Fruit fly (Drosophila melanogaster) whole organism, embryonic: Measurements from ENCODE around the gene CG4278.

ENCODE experiments used
- Ada2b ChIP-seq: fragments of 200-800 bp; sonication (Bioruptor generic); IDR thresholded peaks from 2 replicates; pipeline ENCODE4 v1.3.6; 2022; ENCODE audit warnings: missing biosample characterization, missing genetic modification characterization
- CG10209 ChIP-seq: fragments of 200-800 bp; sonication (Bioruptor generic); optimal IDR thresholded peaks from 3 replicates; lab custom pipeline; 2017; ENCODE audit warnings: missing biosample characterization, mild to moderate bottlenecking, missing genetic modification characterization, missing genetic modification reagents
- CG10959 ChIP-seq: fragments of 200-800 bp; sonication (Bioruptor generic); IDR thresholded peaks from 2 replicates; pipeline ENCODE4 v1.3.6; 2022; ENCODE audit warnings: missing biosample characterization, missing genetic modification characterization
- CG11723 ChIP-seq: fragments of 200-800 bp; sonication (Bioruptor generic); optimal IDR thresholded peaks from 2 replicates; lab custom pipeline; 2017; ENCODE audit warnings: missing biosample characterization, mild to moderate bottlenecking, missing genetic modification characterization
- CG12769 ChIP-seq: fragments of 200-800 bp; sonication (Bioruptor generic); optimal IDR thresholded peaks from 2 replicates; lab custom pipeline; 2019; ENCODE audit warnings: missing biosample characterization, mild to moderate bottlenecking, missing genetic modification characterization, moderate library complexity
- CG1529 ChIP-seq: fragments of 200-800 bp; sonication (Bioruptor generic); optimal IDR thresholded peaks from 3 replicates; lab custom pipeline; 2018; ENCODE audit warnings: missing biosample characterization, missing genetic modification characterization
- CG1602 ChIP-seq: fragments of 200-800 bp; sonication (Bioruptor generic); optimal IDR thresholded peaks from 3 replicates; lab custom pipeline; 2016; ENCODE audit warnings: missing biosample characterization, missing genetic modification characterization
- CG16779 ChIP-seq: fragments of 200-800 bp; sonication (Bioruptor generic); IDR thresholded peaks from 2 replicates; pipeline ENCODE4 v1.3.6; 2022; ENCODE audit warnings: missing biosample characterization, missing genetic modification characterization
- CG16813 ChIP-seq: fragments of 200-800 bp; sonication (Bioruptor generic); IDR thresholded peaks from 3 replicates; pipeline ENCODE4 v1.3.6; 2022; ENCODE audit warnings: missing biosample characterization, missing genetic modification characterization; ENCODE audit not compliant: partially characterized antibody
- CG17186 ChIP-seq: fragments of 200-800 bp; sonication (Bioruptor generic); optimal IDR thresholded peaks from 3 replicates; lab custom pipeline; 2017; ENCODE audit warnings: missing biosample characterization, missing genetic modification reagents, missing genetic modification characterization
- CG2889 ChIP-seq: fragments of 200-800 bp; sonication (Bioruptor generic); IDR thresholded peaks from 3 replicates; pipeline ENCODE4 v1.3.6; 2022; ENCODE audit warnings: missing biosample characterization, missing genetic modification characterization
- CG30431 ChIP-seq: fragments of 200-800 bp; sonication (Bioruptor generic); optimal IDR thresholded peaks from 2 replicates; lab custom pipeline; 2017; ENCODE audit warnings: missing biosample characterization, missing genetic modification characterization
- CG33213 ChIP-seq: fragments of 200-800 bp; sonication (Bioruptor generic); optimal IDR thresholded peaks from 3 replicates; lab custom pipeline; 2016; ENCODE audit warnings: missing biosample characterization, missing genetic modification characterization
- CG3838 ChIP-seq: fragments of 200-800 bp; sonication (Bioruptor generic); optimal IDR thresholded peaks from 3 replicates; lab custom pipeline; 2016; ENCODE audit warnings: missing biosample characterization, missing genetic modification characterization
- CG5953 ChIP-seq: fragments of 200-800 bp; sonication (Bioruptor generic); IDR thresholded peaks from 2 replicates; pipeline ENCODE4 v1.3.6; 2022; ENCODE audit warnings: missing biosample characterization, missing genetic modification characterization
- CG6791 ChIP-seq: fragments of 200-800 bp; sonication (Bioruptor generic); IDR thresholded peaks from 3 replicates; pipeline ENCODE4 v1.3.6; 2022; ENCODE audit warnings: missing biosample characterization, missing genetic modification characterization; ENCODE audit not compliant: partially characterized antibody
- CG7357 ChIP-seq: fragments of 200-800 bp; sonication (Bioruptor generic); IDR thresholded peaks from 3 replicates; pipeline ENCODE4 v1.3.6; 2022; ENCODE audit warnings: missing biosample characterization, missing genetic modification characterization
- CG7928 ChIP-seq: fragments of 200-800 bp; sonication (Bioruptor generic); optimal IDR thresholded peaks from 2 replicates; lab custom pipeline; 2017; ENCODE audit warnings: missing biosample characterization, mild to moderate bottlenecking, missing genetic modification characterization
- CG9727 ChIP-seq: fragments of 200-800 bp; sonication (Bioruptor generic); optimal IDR thresholded peaks from 3 replicates; lab custom pipeline; 2017; ENCODE audit warnings: missing biosample characterization, mild to moderate bottlenecking, missing genetic modification characterization
- CHES-1-like ChIP-seq: fragments of 200-800 bp; sonication (Bioruptor generic); optimal IDR thresholded peaks from 2 replicates; lab custom pipeline; 2016; ENCODE audit warnings: missing biosample characterization, missing genetic modification characterization
- Dad ChIP-seq: fragments of 200-800 bp; sonication (Bioruptor generic); optimal IDR thresholded peaks from 3 replicates; lab custom pipeline; 2016; ENCODE audit warnings: missing biosample characterization, missing genetic modification characterization
- Deaf1 ChIP-seq: fragments of 200-800 bp; optimal IDR thresholded peaks from 3 replicates; lab custom pipeline; 2019; ENCODE audit warnings: missing biosample characterization, mild to moderate bottlenecking, missing genetic modification characterization, moderate library complexity
- Dip3 ChIP-seq: fragments of 200-800 bp; sonication (Bioruptor generic); optimal IDR thresholded peaks from 3 replicates; lab custom pipeline; 2016; ENCODE audit warnings: missing biosample characterization, missing genetic modification characterization
- Dref ChIP-seq: fragments of 200-800 bp; sonication (Bioruptor generic); IDR thresholded peaks from 2 replicates; pipeline ENCODE4 v1.3.6; 2022; ENCODE audit warnings: missing biosample characterization, missing genetic modification characterization
- HLHmδ ChIP-seq: fragments of 200-800 bp; sonication (Bioruptor generic); optimal IDR thresholded peaks from 2 replicates; lab custom pipeline; 2018; ENCODE audit warnings: missing biosample characterization, mild to moderate bottlenecking, missing genetic modification characterization, moderate library complexity
- Med ChIP-seq: fragments of 200-800 bp; sonication (Bioruptor generic); peaks from one replicate; lab custom pipeline; 2016; ENCODE audit warnings: missing biosample characterization, missing genetic modification characterization, mild to moderate bottlenecking, inconsistent platforms, moderate library complexity
- Meics ChIP-seq: fragments of 200-800 bp; sonication (Bioruptor generic); optimal IDR thresholded peaks from 2 replicates; lab custom pipeline; 2017; ENCODE audit warnings: missing biosample characterization, mild to moderate bottlenecking, missing genetic modification characterization
- NfI ChIP-seq: fragments of 200-800 bp; sonication (Bioruptor generic); optimal IDR thresholded peaks from 3 replicates; lab custom pipeline; 2018; ENCODE audit warnings: missing biosample characterization, mild to moderate bottlenecking, missing genetic modification characterization, moderate library complexity
- Pdp1 ChIP-seq, 2 experiments: fragments of 200-800 bp; sonication (Bioruptor generic); optimal IDR thresholded peaks; 3 replicates each; lab custom pipeline; 2016; ENCODE audit warnings: missing biosample characterization in 2 of 2, missing genetic modification characterization in 2 of 2, mild to moderate bottlenecking in 1 of 2, moderate library complexity in 1 of 2
- Rx ChIP-seq: fragments of 200-800 bp; sonication (Bioruptor generic); IDR thresholded peaks from 2 replicates; pipeline ENCODE4 v1.3.6; 2022; ENCODE audit warnings: missing biosample characterization, missing genetic modification characterization
- Sry-β ChIP-seq: fragments of 200-800 bp; sonication (Bioruptor generic); optimal IDR thresholded peaks from 2 replicates; lab custom pipeline; 2018; ENCODE audit warnings: missing biosample characterization, mild to moderate bottlenecking, missing genetic modification characterization, moderate library complexity
- ab ChIP-seq: fragments of 200-800 bp; sonication (Bioruptor generic); optimal IDR thresholded peaks from 2 replicates; lab custom pipeline; 2016; ENCODE audit warnings: missing biosample characterization, missing genetic modification characterization
- abd-A ChIP-seq: fragments of 200-800 bp; sonication (Bioruptor generic); optimal IDR thresholded peaks from 3 replicates; lab custom pipeline; 2019; ENCODE audit warnings: missing biosample characterization, mild to moderate bottlenecking, missing genetic modification characterization, moderate library complexity
- al ChIP-seq: fragments of 200-800 bp; sonication (Bioruptor generic); IDR thresholded peaks from 2 replicates; pipeline ENCODE4 v1.3.6; 2022; ENCODE audit warnings: missing biosample characterization, missing genetic modification characterization
- chinmo ChIP-seq: fragments of 200-800 bp; sonication (Bioruptor generic); IDR thresholded peaks from 4 replicates; pipeline ENCODE4 v1.3.6; 2022; ENCODE audit warnings: missing biosample characterization, missing genetic modification characterization; ENCODE audit not compliant: partially characterized antibody
- crol ChIP-seq: fragments of 200-800 bp; sonication (Bioruptor generic); IDR thresholded peaks from 2 replicates; pipeline ENCODE4 v1.3.6; 2022; ENCODE audit warnings: missing biosample characterization, missing genetic modification characterization
- da ChIP-seq: fragments of 200-800 bp; sonication (Bioruptor generic); optimal IDR thresholded peaks from 2 replicates; lab custom pipeline; 2016; ENCODE audit warnings: missing biosample characterization, missing genetic modification characterization
- fd3F ChIP-seq: fragments of 200-800 bp; sonication (Bioruptor generic); optimal IDR thresholded peaks from 2 replicates; lab custom pipeline; 2018; ENCODE audit warnings: missing biosample characterization, mild to moderate bottlenecking, missing genetic modification characterization, moderate library complexity
- gem ChIP-seq: fragments of 200-800 bp; sonication (Bioruptor generic); optimal IDR thresholded peaks from 2 replicates; lab custom pipeline; 2019; ENCODE audit warnings: missing biosample characterization, mild to moderate bottlenecking, missing genetic modification characterization, moderate library complexity
- hb ChIP-seq: fragments of 200-800 bp; sonication (Bioruptor generic); IDR thresholded peaks from 3 replicates; pipeline ENCODE4 v1.3.6; 2022; ENCODE audit warnings: missing biosample characterization, missing genetic modification characterization; ENCODE audit not compliant: partially characterized antibody
- inv ChIP-seq: fragments of 200-800 bp; sonication (Bioruptor generic); IDR thresholded peaks from 2 replicates; pipeline ENCODE4 v1.3.6; 2022; ENCODE audit warnings: missing biosample characterization, missing genetic modification characterization; ENCODE audit not compliant: partially characterized antibody
- odd ChIP-seq: fragments of 200-800 bp; sonication (Bioruptor generic); optimal IDR thresholded peaks from 2 replicates; lab custom pipeline; 2017; ENCODE audit warnings: missing biosample characterization, mild to moderate bottlenecking, missing genetic modification characterization
- pan ChIP-seq, 4 experiments: fragments of >200 bp in 3 of 4; fragments of 200-800 bp in 1 of 4; sonication (Bioruptor generic) in 1 of 4; optimal IDR thresholded peaks in 3 of 4; IDR thresholded peaks in 1 of 4; 2 replicates each; pipeline versions ENCODE4 v1.3.6 to Lab custom; 2017 to 2022; ENCODE audit warnings: missing biosample characterization in 2 of 4, missing genetic modification characterization in 2 of 4, mixed read lengths in 1 of 4
- pfk ChIP-seq: fragments of 200-800 bp; sonication (Bioruptor generic); optimal IDR thresholded peaks from 2 replicates; lab custom pipeline; 2018; ENCODE audit warnings: missing biosample characterization, mild to moderate bottlenecking, missing genetic modification characterization, moderate library complexity
- sqz ChIP-seq: fragments of 200-800 bp; sonication (Bioruptor generic); optimal IDR thresholded peaks from 3 replicates; lab custom pipeline; 2018; ENCODE audit warnings: missing biosample characterization, mild to moderate bottlenecking, missing genetic modification characterization
- wdn ChIP-seq: fragments of 200-800 bp; sonication (Bioruptor generic); IDR thresholded peaks from 2 replicates; pipeline ENCODE4 v1.3.6; 2022; ENCODE audit warnings: missing biosample characterization, missing genetic modification characterization

Gene CG4278

dm6 chr2L:16277922-16278321 lies 48.9 kb upstream of the CG4278 start (continued):
- TF ChIP-seq chinmo (GFP tag; lab: Robert Waterston, UW) (no peak), CG12769 (peak; percentile 26)

- TF ChIP-seq CG16779 (GFP tag; lab: Robert Waterston, UW): 0 out of 2 replicates have a peak, but pooled peaks have one; percentile 18
- TF ChIP-seq Med (GFP tag; lab: Kevin White, UChicago): peak; percentile 54
- no peak for TF ChIP-seq Dad (GFP tag; lab: Kevin White, UChicago)
- TF ChIP-seq hb (GFP tag; lab: Robert Waterston, UW): peak; percentile 21; the same call in 1 of the 3 replicates
- TF ChIP-seq pfk (GFP tag; lab: Kevin White, UChicago): peak; percentile 27
- peak; percentile 18 for TF ChIP-seq Deaf1 (tag; lab: Kevin White, UChicago)
- no peak for TF ChIP-seq CG6791 (GFP tag; lab: Robert Waterston, UW)
- TF ChIP-seq Rx (GFP tag; lab: Robert Waterston, UW): no peak
- TF ChIP-seq CG5953 (GFP tag; lab: Robert Waterston, UW): 0 out of 2 replicates have a peak, but pooled peaks have one; percentile 6
- TF ChIP-seq crol: peak; percentile 71
Measured at dm6 chr2L:16278842-16279241, 48.0 kb upstream of the CG4278 start.

DNA sequence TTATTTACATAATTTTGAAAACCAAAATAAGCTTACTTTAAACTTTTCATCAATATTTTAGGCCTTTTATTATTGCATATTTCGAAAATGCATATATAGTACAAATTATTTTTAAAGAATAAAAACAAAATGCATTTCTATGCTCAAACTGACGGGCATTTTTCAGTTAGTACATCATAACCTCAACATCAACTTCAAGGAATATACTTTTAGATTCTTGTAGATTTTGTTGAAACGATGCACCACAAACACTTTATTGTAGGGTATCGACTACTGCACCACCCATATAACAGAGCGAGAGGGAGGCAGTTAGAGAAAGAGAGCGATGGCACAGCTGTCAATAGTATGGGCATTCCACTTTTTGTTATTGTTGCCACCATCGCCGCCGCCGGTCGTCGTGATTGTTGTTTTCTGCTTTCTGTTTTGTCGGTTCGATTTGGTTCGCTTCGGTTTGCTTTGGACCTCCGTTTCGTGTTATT lies 47.1 kb upstream of the CG4278 start:
- TF ChIP-seq da (GFP tag; lab: Kevin White, UChicago): peak; percentile 83
- no peak for TF ChIP-seq inv (GFP tag; lab: Robert Waterston, UW)
- TF ChIP-seq CG7357 (GFP tag; lab: Robert Waterston, UW): peak; percentile 70; the same call in 2 of the 3 replicates
- peak; percentile 92 for TF ChIP-seq CG1602 (GFP tag; lab: Kevin White, UChicago)
- TF ChIP-seq CG7928 (GFP tag; lab: Kevin White, UChicago): peak; percentile 36
- peak; percentile 90 for TF ChIP-seq NfI (GFP tag; lab: Kevin White, UChicago)
- TF ChIP-seq Pdp1 (GFP tag; optimal IDR thresholded peaks at IDR 0.05; lab: Kevin White, UChicago): peak; percentile 86 to 91
- peak; percentile 85 for TF ChIP-seq fd3F (GFP tag; lab: Kevin White, UChicago)
- TF ChIP-seq HLHmδ (GFP tag; lab: Kevin White, UChicago): no peak
- peak; percentile 75 for TF ChIP-seq CG30431
- no peak for TF ChIP-seq Dref (GFP tag; lab: Robert Waterston, UW)
- TF ChIP-seq pan (optimal IDR thresholded peaks at IDR 0.05; lab: Kevin White, UChicago): no peak
- peak in 1 of 2 experiments; percentile 78 for TF ChIP-seq pan (GFP tag; optimal IDR thresholded peaks at IDR 0.05 in 1 of 2, IDR thresholded peaks at IDR 0.05 in 1 of 2)
- TF ChIP-seq CG3838 (GFP tag; lab: Kevin White, UChicago): peak; percentile 76
- peak; percentile 57 for TF ChIP-seq ab (GFP tag; lab: Kevin White, UChicago)
- TF ChIP-seq CG10209 (GFP tag; lab: Kevin White, UChicago): peak; percentile 93
- TF ChIP-seq CHES-1-like (GFP tag; lab: Kevin White, UChicago): peak; percentile 77
- TF ChIP-seq CG11723 (GFP tag; lab: Kevin White, UChicago): peak; percentile 90
- peak; percentile 33; the same call in 1 of the 2 replicates for TF ChIP-seq CG10959 (GFP tag; lab: Robert Waterston, UW)
- peak; percentile 83 for TF ChIP-seq Meics
- TF ChIP-seq Sry-β (GFP tag; lab: Kevin White, UChicago): peak; percentile 59
- TF ChIP-seq CG9727: peak; percentile 88
- TF ChIP-seq wdn (GFP tag; lab: Robert Waterston, UW): no peak
- TF ChIP-seq odd (GFP tag; lab: Kevin White, UChicago): peak; percentile 92
- TF ChIP-seq CG17186 (GFP tag; lab: Kevin White, UChicago): peak; percentile 68
- no peak for TF ChIP-seq CG2889 (GFP tag; lab: Robert Waterston, UW)
- no peak for TF ChIP-seq al (GFP tag; lab: Robert Waterston, UW)
- TF ChIP-seq Ada2b (GFP tag; lab: Robert Waterston, UW): peak; percentile 66
- peak; percentile 97 for TF ChIP-seq gem
- TF ChIP-seq abd-A: peak; percentile 21
- TF ChIP-seq CG1529: peak; percentile 92
- TF ChIP-seq Dip3 (GFP tag; lab: Kevin White, UChicago): peak; percentile 54
- peak; percentile 65 for TF ChIP-seq CG33213 (GFP tag; lab: Kevin White, UChicago)
- TF ChIP-seq CG16813 (GFP tag; lab: Robert Waterston, UW): no peak
- peak; percentile 86 for TF ChIP-seq sqz
